Fruit fly (Drosophila melanogaster) whole organism, embryonic: ENCODE measurements around the gene CG46523.

Experiments used
- Ada2b ChIP-seq: fragments of 200-800 bp; sonication (Bioruptor generic); IDR thresholded peaks from 2 replicates; pipeline ENCODE4 v1.3.6; 2022; ENCODE audit warnings: missing biosample characterization, missing genetic modification characterization
- CG10267 ChIP-seq: fragments of 200-800 bp; sonication (Bioruptor generic); optimal IDR thresholded peaks from 2 replicates; lab custom pipeline; 2018; ENCODE audit warnings: missing biosample characterization, mild to moderate bottlenecking, missing genetic modification characterization, moderate library complexity
- CG12219 ChIP-seq: fragments of 200-800 bp; sonication (Bioruptor generic); optimal IDR thresholded peaks from 3 replicates; lab custom pipeline; 2018; ENCODE audit warnings: missing biosample characterization, mild to moderate bottlenecking, missing genetic modification characterization
- CG14050 ChIP-seq: fragments of 200-800 bp; sonication (Bioruptor generic); IDR thresholded peaks from 3 replicates; pipeline ENCODE4 v1.3.6; 2022; ENCODE audit warnings: missing biosample characterization, missing genetic modification characterization
- CG15073 ChIP-seq: fragments of 200-800 bp; sonication (Bioruptor generic); optimal IDR thresholded peaks from 2 replicates; lab custom pipeline; 2016; ENCODE audit warnings: missing biosample characterization, missing genetic modification characterization
- CG15601 ChIP-seq: fragments of 200-800 bp; sonication (Bioruptor generic); optimal IDR thresholded peaks from 3 replicates; lab custom pipeline; 2019; ENCODE audit warnings: missing biosample characterization, mild to moderate bottlenecking, missing genetic modification characterization, moderate library complexity
- CG17361 ChIP-seq: fragments of 200-800 bp; sonication (Bioruptor generic); IDR thresholded peaks from 3 replicates; pipeline ENCODE4 v1.3.6; 2022; ENCODE audit warnings: missing biosample characterization, missing genetic modification characterization
- CG3163 ChIP-seq: fragments of 200-800 bp; sonication (Bioruptor generic); optimal IDR thresholded peaks from 3 replicates; lab custom pipeline; 2016; ENCODE audit warnings: missing biosample characterization, missing genetic modification characterization
- CG33213 ChIP-seq: fragments of 200-800 bp; sonication (Bioruptor generic); optimal IDR thresholded peaks from 3 replicates; lab custom pipeline; 2016; ENCODE audit warnings: missing biosample characterization, missing genetic modification characterization
- CG42726 ChIP-seq: fragments of 200-800 bp; sonication (Bioruptor generic); IDR thresholded peaks from 2 replicates; pipeline ENCODE4 v1.3.6; 2022; ENCODE audit warnings: missing biosample characterization, missing genetic modification characterization; ENCODE audit not compliant: partially characterized antibody
- CG43689 ChIP-seq: fragments of 200-800 bp; sonication (Bioruptor generic); IDR thresholded peaks from 2 replicates; pipeline ENCODE4 v1.3.6; 2022; ENCODE audit warnings: missing biosample characterization, missing genetic modification characterization
- CG4617 ChIP-seq: fragments of 200-800 bp; sonication (Bioruptor generic); optimal IDR thresholded peaks from 3 replicates; lab custom pipeline; 2016; ENCODE audit warnings: missing biosample characterization, missing genetic modification characterization, borderline replicate concordance
- CG4820 ChIP-seq: fragments of 200-800 bp; sonication (Bioruptor generic); optimal IDR thresholded peaks from 3 replicates; lab custom pipeline; 2016; ENCODE audit warnings: missing biosample characterization, missing genetic modification characterization
- CG8281 ChIP-seq: fragments of 200-800 bp; sonication (Bioruptor generic); optimal IDR thresholded peaks from 2 replicates; lab custom pipeline; 2018; ENCODE audit warnings: missing biosample characterization, mild to moderate bottlenecking, missing genetic modification characterization, moderate library complexity
- CG8478 ChIP-seq: fragments of >200 bp; optimal IDR thresholded peaks from 2 replicates; lab custom pipeline; 2018
- CG9609 ChIP-seq: fragments of 200-800 bp; sonication (Bioruptor generic); optimal IDR thresholded peaks from 3 replicates; lab custom pipeline; 2016; ENCODE audit warnings: missing biosample characterization, missing genetic modification characterization
- Dip3 ChIP-seq: fragments of 200-800 bp; sonication (Bioruptor generic); optimal IDR thresholded peaks from 3 replicates; lab custom pipeline; 2016; ENCODE audit warnings: missing biosample characterization, missing genetic modification characterization
- ERR ChIP-seq: fragments of 200-800 bp; sonication (Bioruptor generic); optimal IDR thresholded peaks from 2 replicates; lab custom pipeline; 2016; ENCODE audit warnings: missing biosample characterization, missing genetic modification characterization
- Elba2 ChIP-seq: fragments of 200-800 bp; sonication (Bioruptor generic); optimal IDR thresholded peaks from 3 replicates; lab custom pipeline; 2016; ENCODE audit warnings: missing biosample characterization, missing genetic modification characterization
- Fer2 ChIP-seq: fragments of 200-800 bp; sonication (Bioruptor generic); optimal IDR thresholded peaks from 2 replicates; lab custom pipeline; 2018; ENCODE audit warnings: missing biosample characterization, mild to moderate bottlenecking, missing genetic modification characterization, moderate library complexity
- HHEX ChIP-seq: fragments of 200-800 bp; sonication (Bioruptor generic); optimal IDR thresholded peaks from 3 replicates; lab custom pipeline; 2017; ENCODE audit warnings: missing biosample characterization, mild to moderate bottlenecking, missing genetic modification characterization, missing genetic modification reagents
- Oaz ChIP-seq: fragments of 200-800 bp; sonication (Bioruptor generic); IDR thresholded peaks from 2 replicates; pipeline ENCODE4 v1.3.6; 2022; ENCODE audit warnings: missing biosample characterization, missing genetic modification characterization
- Optix ChIP-seq: fragments of 200-800 bp; sonication (Bioruptor generic); IDR thresholded peaks from 3 replicates; pipeline ENCODE4 v1.3.6; 2022; ENCODE audit warnings: missing biosample characterization, missing genetic modification characterization
- Rfx ChIP-seq: fragments of 200-800 bp; sonication (Bioruptor generic); IDR thresholded peaks from 2 replicates; pipeline ENCODE4 v1.3.6; 2022; ENCODE audit warnings: missing biosample characterization, missing genetic modification characterization
- Scr ChIP-seq: fragments of 200-800 bp; sonication (Bioruptor generic); IDR thresholded peaks from 2 replicates; pipeline ENCODE4 v1.3.6; 2022; ENCODE audit warnings: missing biosample characterization, missing genetic modification characterization; ENCODE audit not compliant: partially characterized antibody
- Sin3A ChIP-seq: fragments of >200 bp; optimal IDR thresholded peaks from 2 replicates; lab custom pipeline; 2018
- Sox100B ChIP-seq: fragments of 200-800 bp; sonication (Bioruptor generic); optimal IDR thresholded peaks from 3 replicates; lab custom pipeline; 2018; ENCODE audit warnings: missing biosample characterization, mild to moderate bottlenecking, missing genetic modification characterization
- Ssrp ChIP-seq: fragments of 200-800 bp; sonication (Bioruptor generic); optimal IDR thresholded peaks from 2 replicates; lab custom pipeline; 2018; ENCODE audit warnings: missing biosample characterization, mild to moderate bottlenecking, missing genetic modification characterization, moderate library complexity
- abd-A ChIP-seq: fragments of 200-800 bp; sonication (Bioruptor generic); optimal IDR thresholded peaks from 3 replicates; lab custom pipeline; 2019; ENCODE audit warnings: missing biosample characterization, mild to moderate bottlenecking, missing genetic modification characterization, moderate library complexity
- aop ChIP-seq: fragments of 200-800 bp; sonication (Bioruptor generic); IDR thresholded peaks from 2 replicates; pipeline ENCODE4 v1.3.6; 2022; ENCODE audit warnings: missing biosample characterization, missing genetic modification characterization
- chinmo ChIP-seq: fragments of 200-800 bp; sonication (Bioruptor generic); IDR thresholded peaks from 4 replicates; pipeline ENCODE4 v1.3.6; 2022; ENCODE audit warnings: missing biosample characterization, missing genetic modification characterization; ENCODE audit not compliant: partially characterized antibody
- eve ChIP-seq, 2 experiments: fragments of >200 bp; optimal IDR thresholded peaks; 2 replicates each; lab custom pipeline; 2017; ENCODE audit warnings: missing biosample characterization in 2 of 2, missing genetic modification characterization in 2 of 2
- exex ChIP-seq: fragments of 200-800 bp; sonication (Bioruptor generic); optimal IDR thresholded peaks from 4 replicates; lab custom pipeline; 2018; ENCODE audit warnings: missing biosample characterization, mild to moderate bottlenecking, missing genetic modification characterization, moderate library complexity
- fd64A ChIP-seq: fragments of 200-800 bp; sonication (Bioruptor generic); optimal IDR thresholded peaks from 3 replicates; lab custom pipeline; 2018; ENCODE audit warnings: missing biosample characterization, mild to moderate bottlenecking, missing genetic modification characterization
- fd96Cb ChIP-seq: fragments of 200-800 bp; sonication (Bioruptor generic); optimal IDR thresholded peaks from 2 replicates; lab custom pipeline; 2018; ENCODE audit warnings: missing biosample characterization, mild to moderate bottlenecking, missing genetic modification characterization, moderate library complexity
- ind ChIP-seq: fragments of 200-800 bp; sonication (Bioruptor generic); optimal IDR thresholded peaks from 3 replicates; lab custom pipeline; 2016; ENCODE audit warnings: missing biosample characterization, missing genetic modification characterization
- mam ChIP-seq: fragments of 200-800 bp; sonication (Bioruptor generic); optimal IDR thresholded peaks from 3 replicates; lab custom pipeline; 2016; ENCODE audit warnings: missing biosample characterization, missing genetic modification characterization
- nmo ChIP-seq: fragments of 200-800 bp; sonication (Bioruptor generic); optimal IDR thresholded peaks from 2 replicates; lab custom pipeline; 2018; ENCODE audit warnings: missing biosample characterization, mild to moderate bottlenecking, missing genetic modification characterization, moderate library complexity
- oc ChIP-seq: fragments of 200-800 bp; sonication (Bioruptor generic); optimal IDR thresholded peaks from 2 replicates; lab custom pipeline; 2018; ENCODE audit warnings: missing biosample characterization, mild to moderate bottlenecking, missing genetic modification characterization, moderate library complexity
- pan ChIP-seq, 4 experiments: fragments of >200 bp in 3 of 4; fragments of 200-800 bp in 1 of 4; sonication (Bioruptor generic) in 1 of 4; optimal IDR thresholded peaks in 3 of 4; IDR thresholded peaks in 1 of 4; 2 replicates each; pipeline versions ENCODE4 v1.3.6 to Lab custom; 2017 to 2022; ENCODE audit warnings: missing biosample characterization in 2 of 4, missing genetic modification characterization in 2 of 4, mixed read lengths in 1 of 4
- pnt ChIP-seq: fragments of 200-800 bp; sonication (Bioruptor generic); optimal IDR thresholded peaks from 3 replicates; lab custom pipeline; 2016; ENCODE audit warnings: missing biosample characterization, missing genetic modification characterization
- rib ChIP-seq: fragments of 200-800 bp; sonication (Bioruptor generic); IDR thresholded peaks from 2 replicates; pipeline ENCODE4 v1.3.6; 2022; ENCODE audit warnings: missing biosample characterization, missing genetic modification characterization
- sd ChIP-seq: fragments of 200-800 bp; sonication (Bioruptor generic); optimal IDR thresholded peaks from 3 replicates; lab custom pipeline; 2018; ENCODE audit warnings: missing biosample characterization, mild to moderate bottlenecking, missing genetic modification characterization, moderate library complexity
- sim ChIP-seq: fragments of 200-800 bp; sonication (Bioruptor generic); IDR thresholded peaks from 2 replicates; pipeline ENCODE4 v1.3.6; 2022; ENCODE audit warnings: missing biosample characterization, missing genetic modification characterization
- sqz ChIP-seq: fragments of 200-800 bp; sonication (Bioruptor generic); optimal IDR thresholded peaks from 3 replicates; lab custom pipeline; 2018; ENCODE audit warnings: missing biosample characterization, mild to moderate bottlenecking, missing genetic modification characterization
- tgo ChIP-seq: fragments of 200-800 bp; sonication (Bioruptor generic); IDR thresholded peaks from 3 replicates; pipeline ENCODE4 v1.3.6; 2022; ENCODE audit warnings: missing biosample characterization, missing genetic modification characterization
- tll ChIP-seq, 2 experiments: fragments of 200-800 bp in 1 of 2; fragments of >200 bp in 1 of 2; sonication (Bioruptor generic) in 1 of 2; optimal IDR thresholded peaks; 2 replicates each; lab custom pipeline; 2017 to 2019; ENCODE audit warnings: missing biosample characterization in 2 of 2, missing genetic modification characterization in 2 of 2, mild to moderate bottlenecking in 1 of 2, moderate library complexity in 1 of 2
- unpg ChIP-seq: fragments of 200-800 bp; sonication (Bioruptor generic); optimal IDR thresholded peaks from 3 replicates; lab custom pipeline; 2018; ENCODE audit warnings: missing biosample characterization, mild to moderate bottlenecking, missing genetic modification characterization, moderate library complexity
- wek ChIP-seq: fragments of 200-800 bp; sonication (Bioruptor generic); optimal IDR thresholded peaks from 3 replicates; lab custom pipeline; 2018; ENCODE audit warnings: missing biosample characterization, mild to moderate bottlenecking, missing genetic modification characterization, moderate library complexity
- yki ChIP-seq: fragments of >200 bp; optimal IDR thresholded peaks from 3 replicates; lab custom pipeline; 2018
- zfh1 ChIP-seq: fragments of 200-800 bp; sonication (Bioruptor generic); IDR thresholded peaks from 3 replicates; pipeline ENCODE4 v1.3.6; 2022; ENCODE audit warnings: missing biosample characterization, missing genetic modification characterization

CG46523 gene

DNA sequence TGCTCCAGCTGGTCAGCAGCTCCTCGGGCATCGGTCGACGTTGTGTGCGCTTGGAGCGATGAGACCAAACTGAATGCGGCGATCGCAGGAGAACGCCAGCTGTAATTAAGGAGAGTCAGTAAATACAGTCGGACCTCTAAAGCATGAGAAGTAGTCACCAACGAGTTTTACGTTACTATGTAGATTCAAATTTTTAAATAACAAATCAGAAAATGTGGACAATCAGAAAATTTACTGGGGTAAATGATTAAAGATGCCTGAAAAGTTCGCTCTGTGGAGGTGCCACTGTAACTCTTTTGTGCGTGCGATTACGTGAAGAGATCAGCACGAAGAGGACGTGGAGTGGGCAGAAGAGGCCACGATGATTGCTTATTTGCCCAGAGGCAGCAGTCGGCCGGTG is 24.1 kb upstream of the CG46523 start, which contains the start of gene SCOT (continued):
- TF ChIP-seq Ssrp (tag; lab: Kevin White, UChicago) (no peak), pnt (GFP tag; lab: Kevin White, UChicago) (peak; percentile 18), wek (GFP tag; lab: Kevin White, UChicago) (peak; percentile 27), CG12219 (GFP tag; lab: Kevin White, UChicago) (peak; percentile 75), ERR (GFP tag; lab: Kevin White, UChicago) (peak; percentile 50), mam (GFP tag; lab: Kevin White, UChicago) (peak; percentile 61), HHEX (no peak), CG15073 (no peak), nmo (GFP tag; lab: Kevin White, UChicago) (peak; percentile 76), CG15601 (tag; lab: Kevin White, UChicago) (no peak), CG4820 (GFP tag; lab: Kevin White, UChicago) (peak; percentile 50), CG43689 (no peak), CG8281 (tag; lab: Kevin White, UChicago) (no peak), Scr (GFP tag; lab: Robert Waterston, UW) (no peak), CG42726 (no peak), ind (GFP tag; lab: Kevin White, UChicago) (peak; percentile 66), sqz (GFP tag; lab: Kevin White, UChicago) (no peak), exex (tag; lab: Kevin White, UChicago) (no peak), Ada2b (GFP tag; lab: Robert Waterston, UW) (peak; percentile 79), oc (tag; lab: Kevin White, UChicago) (peak; percentile 71), unpg (GFP tag; lab: Kevin White, UChicago) (no peak), pan (optimal IDR thresholded peaks at IDR 0.05; lab: Kevin White, UChicago) (no peak), pan (GFP tag; optimal IDR thresholded peaks at IDR 0.05 in 1 of 2, IDR thresholded peaks at IDR 0.05 in 1 of 2) (peak in 1 of 2 experiments; percentile 89), CG10267 (tag; lab: Kevin White, UChicago) (no peak), rib (GFP tag; lab: Robert Waterston, UW) (no peak), Optix (GFP tag; lab: Robert Waterston, UW) (peak; percentile 81), zfh1 (GFP tag; lab: Robert Waterston, UW) (peak; percentile 85), fd64A (GFP tag; lab: Kevin White, UChicago) (no peak), Elba2 (peak; percentile 25), CG17361 (no peak; the same call in 2 of the 3 replicates), tll (GFP tag; optimal IDR thresholded peaks at IDR 0.05; lab: Kevin White, UChicago) (no peak), tgo (GFP tag; lab: Robert Waterston, UW) (peak; percentile 78), CG8478 (lab: Kevin White, UChicago) (no peak), Fer2 (tag; lab: Kevin White, UChicago) (no peak), Sox100B (GFP tag; lab: Kevin White, UChicago) (no peak), Oaz (GFP tag; lab: Robert Waterston, UW) (peak; percentile 58), chinmo (GFP tag; lab: Robert Waterston, UW) (no peak), sim (GFP tag; lab: Robert Waterston, UW) (peak; percentile 57; the same call in 1 of the 2 replicates), yki (lab: Kevin White, UChicago) (no peak), Dip3 (peak; percentile 55), CG33213 (no peak), eve (GFP tag; optimal IDR thresholded peaks at IDR 0.05; lab: Kevin White, UChicago) (no peak), Rfx (peak; percentile 74), CG4617 (GFP tag; lab: Kevin White, UChicago) (no peak), CG14050 (peak; percentile 75), CG9609 (GFP tag; lab: Kevin White, UChicago) (peak; percentile 51), fd96Cb (tag; lab: Kevin White, UChicago) (peak; percentile 57), aop (GFP tag; lab: Robert Waterston, UW) (0 out of 2 replicates have a peak, but pooled peaks have one; percentile 15), abd-A (no peak), sd (tag; lab: Kevin White, UChicago) (no peak), Sin3A (lab: Kevin White, UChicago) (no peak), CG3163 (peak; percentile 74)
